Worm (Caenorhabditis elegans): ENCODE measurements around the gene C05A2.4.

- TF ChIP-seq flt-1 (GFP tag; IDR thresholded peaks at IDR 0.05) = no peak
- no peak for TF ChIP-seq ztf-23 (GFP tag; IDR thresholded peaks at IDR 0.05)
- TF ChIP-seq ref-1 (GFP tag; conservative IDR thresholded peaks at IDR 0.05) = no peak
- no peak for TF ChIP-seq ztf-29 (GFP tag; IDR thresholded peaks at IDR 0.05)
- TF ChIP-seq med-1 (GFP tag; optimal IDR thresholded peaks at IDR 0.05; ENCODE audit: insufficient read depth) = no peak
- no peak for TF ChIP-seq T22C8.4 (GFP tag; IDR thresholded peaks at IDR 0.05)
- no peak for TF ChIP-seq tab-1 (GFP tag; IDR thresholded peaks at IDR 0.05)
- TF ChIP-seq klf-2 (GFP tag; conservative IDR thresholded peaks at IDR 0.05) = no peak
- TF ChIP-seq cog-1 (tag; optimal IDR thresholded peaks at IDR 0.05) = no peak
Observed at ce11 chrV:10719019-10719832, 23.9 kb downstream of the C05A2.4 start.

Data from whole organism, midembryonic.